Fruit fly (Drosophila melanogaster) whole organism, embryonic: ENCODE measurements around the gene Cka.

Experiments
- Aef1 ChIP-seq: fragments of 200-800 bp; sonication (Bioruptor generic); IDR thresholded peaks from 3 replicates; pipeline ENCODE4 v1.3.6; 2022; ENCODE audit warnings: missing biosample characterization, missing genetic modification characterization
- BEAF-32 ChIP-seq: fragments of 200-800 bp; sonication (Bioruptor generic); optimal IDR thresholded peaks from 3 replicates; lab custom pipeline; 2017; ENCODE audit warnings: missing biosample characterization, missing genetic modification characterization, mild to moderate bottlenecking, moderate library complexity, missing genetic modification reagents
- CG11456 ChIP-seq: fragments of 200-800 bp; sonication (Bioruptor generic); IDR thresholded peaks from 3 replicates; pipeline ENCODE4 v1.3.6; 2022; ENCODE audit warnings: missing biosample characterization, missing genetic modification characterization
- CG11504 ChIP-seq: fragments of 200-800 bp; sonication (Bioruptor generic); optimal IDR thresholded peaks from 3 replicates; lab custom pipeline; 2019; ENCODE audit warnings: missing biosample characterization, mild to moderate bottlenecking, missing genetic modification characterization, moderate library complexity
- CG11723 ChIP-seq: fragments of 200-800 bp; sonication (Bioruptor generic); optimal IDR thresholded peaks from 2 replicates; lab custom pipeline; 2017; ENCODE audit warnings: missing biosample characterization, mild to moderate bottlenecking, missing genetic modification characterization
- CG13775 ChIP-seq: fragments of 200-800 bp; sonication (Bioruptor generic); optimal IDR thresholded peaks from 3 replicates; lab custom pipeline; 2017; ENCODE audit warnings: missing biosample characterization, mild to moderate bottlenecking, missing genetic modification characterization
- CG15073 ChIP-seq: fragments of 200-800 bp; sonication (Bioruptor generic); optimal IDR thresholded peaks from 2 replicates; lab custom pipeline; 2016; ENCODE audit warnings: missing biosample characterization, missing genetic modification characterization
- CG17359 ChIP-seq: fragments of 200-800 bp; sonication (Bioruptor generic); optimal IDR thresholded peaks from 3 replicates; lab custom pipeline; 2018; ENCODE audit warnings: missing biosample characterization, mild to moderate bottlenecking, missing genetic modification characterization, moderate library complexity
- CG18764 ChIP-seq: fragments of 200-800 bp; sonication (Bioruptor generic); optimal IDR thresholded peaks from 3 replicates; lab custom pipeline; 2016; ENCODE audit warnings: missing biosample characterization, missing genetic modification characterization
- CG2678 ChIP-seq: fragments of 200-800 bp; sonication (Bioruptor generic); optimal IDR thresholded peaks from 3 replicates; lab custom pipeline; 2019; ENCODE audit warnings: missing biosample characterization, mild to moderate bottlenecking, missing genetic modification characterization, moderate library complexity
- CG2712 ChIP-seq: fragments of 200-800 bp; optimal IDR thresholded peaks from 3 replicates; lab custom pipeline; 2019; ENCODE audit warnings: missing biosample characterization, mild to moderate bottlenecking, missing genetic modification characterization, moderate library complexity
- CG3995 ChIP-seq: fragments of 200-800 bp; sonication (Bioruptor generic); optimal IDR thresholded peaks from 3 replicates; lab custom pipeline; 2016; ENCODE audit warnings: missing biosample characterization, missing genetic modification characterization
- CG4854 ChIP-seq: fragments of 200-800 bp; sonication (Bioruptor generic); optimal IDR thresholded peaks from 2 replicates; lab custom pipeline; 2016; ENCODE audit warnings: missing biosample characterization, missing genetic modification characterization, inconsistent platforms
- CG6689 ChIP-seq: fragments of 200-800 bp; sonication (Bioruptor generic); IDR thresholded peaks from 2 replicates; pipeline ENCODE4 v1.3.6; 2022; ENCODE audit warnings: missing biosample characterization, missing genetic modification characterization
- CG7839 ChIP-seq: fragments of 200-800 bp; sonication (Bioruptor generic); optimal IDR thresholded peaks from 3 replicates; lab custom pipeline; 2018; ENCODE audit warnings: missing biosample characterization, mild to moderate bottlenecking, missing genetic modification characterization, moderate library complexity
- CHES-1-like ChIP-seq: fragments of 200-800 bp; sonication (Bioruptor generic); optimal IDR thresholded peaks from 2 replicates; lab custom pipeline; 2016; ENCODE audit warnings: missing biosample characterization, missing genetic modification characterization
- Deaf1 ChIP-seq: fragments of 200-800 bp; optimal IDR thresholded peaks from 3 replicates; lab custom pipeline; 2019; ENCODE audit warnings: missing biosample characterization, mild to moderate bottlenecking, missing genetic modification characterization, moderate library complexity
- E2f1 ChIP-seq: fragments of 200-800 bp; sonication (Bioruptor generic); IDR thresholded peaks from 2 replicates; pipeline ENCODE4 v1.3.6; 2022; ENCODE audit warnings: missing biosample characterization, missing genetic modification characterization
- HLH3B ChIP-seq: fragments of 200-800 bp; sonication (Bioruptor generic); IDR thresholded peaks from 2 replicates; pipeline ENCODE4 v1.3.6; 2022; ENCODE audit warnings: missing biosample characterization, missing genetic modification characterization
- Hr51 ChIP-seq, 2 experiments: fragments of 200-800 bp; sonication (Bioruptor generic); optimal IDR thresholded peaks; 2 replicates in 1 of 2; 3 replicates in 1 of 2; lab custom pipeline; 2016 to 2018; ENCODE audit warnings: missing biosample characterization in 2 of 2, missing genetic modification characterization in 2 of 2, mild to moderate bottlenecking in 1 of 2, moderate library complexity in 1 of 2
- Mad ChIP-seq: fragments of 200-800 bp; sonication (Bioruptor generic); optimal IDR thresholded peaks from 2 replicates; lab custom pipeline; 2016; ENCODE audit warnings: missing biosample characterization, missing genetic modification characterization
- Sox100B ChIP-seq: fragments of 200-800 bp; sonication (Bioruptor generic); optimal IDR thresholded peaks from 3 replicates; lab custom pipeline; 2018; ENCODE audit warnings: missing biosample characterization, mild to moderate bottlenecking, missing genetic modification characterization
- Sry-β ChIP-seq: fragments of 200-800 bp; sonication (Bioruptor generic); optimal IDR thresholded peaks from 2 replicates; lab custom pipeline; 2018; ENCODE audit warnings: missing biosample characterization, mild to moderate bottlenecking, missing genetic modification characterization, moderate library complexity
- amos ChIP-seq: fragments of 200-800 bp; sonication (Bioruptor generic); IDR thresholded peaks from 2 replicates; pipeline ENCODE4 v1.3.6; 2022; ENCODE audit warnings: missing biosample characterization, missing genetic modification characterization; ENCODE audit not compliant: partially characterized antibody
- aop ChIP-seq: fragments of 200-800 bp; sonication (Bioruptor generic); IDR thresholded peaks from 2 replicates; pipeline ENCODE4 v1.3.6; 2022; ENCODE audit warnings: missing biosample characterization, missing genetic modification characterization
- crp ChIP-seq, 2 experiments: fragments of 200-800 bp; sonication (Bioruptor generic); optimal IDR thresholded peaks; 2 replicates in 1 of 2; 3 replicates in 1 of 2; lab custom pipeline; 2017; ENCODE audit warnings: missing biosample characterization in 2 of 2, missing genetic modification characterization in 2 of 2, mild to moderate bottlenecking in 1 of 2, moderate library complexity in 1 of 2
- dm ChIP-seq: fragments of 200-800 bp; sonication (Bioruptor generic); optimal IDR thresholded peaks from 3 replicates; lab custom pipeline; 2016; ENCODE audit warnings: missing biosample characterization, missing genetic modification characterization
- dmrt11E ChIP-seq: fragments of 200-800 bp; sonication (Bioruptor generic); optimal IDR thresholded peaks from 3 replicates; lab custom pipeline; 2018; ENCODE audit warnings: missing biosample characterization, mild to moderate bottlenecking, missing genetic modification characterization, moderate library complexity
- ems ChIP-seq: fragments of 200-800 bp; sonication (Bioruptor generic); optimal IDR thresholded peaks from 3 replicates; lab custom pipeline; 2016; ENCODE audit warnings: missing biosample characterization, missing genetic modification characterization
- esg ChIP-seq: fragments of 200-800 bp; sonication (Bioruptor generic); conservative IDR thresholded peaks from 2 replicates; pipeline ENCODE4 v1.3.6; 2022; ENCODE audit warnings: missing biosample characterization, missing genetic modification characterization
- fd96Cb ChIP-seq: fragments of 200-800 bp; sonication (Bioruptor generic); optimal IDR thresholded peaks from 2 replicates; lab custom pipeline; 2018; ENCODE audit warnings: missing biosample characterization, mild to moderate bottlenecking, missing genetic modification characterization, moderate library complexity
- gem ChIP-seq: fragments of 200-800 bp; sonication (Bioruptor generic); optimal IDR thresholded peaks from 2 replicates; lab custom pipeline; 2019; ENCODE audit warnings: missing biosample characterization, mild to moderate bottlenecking, missing genetic modification characterization, moderate library complexity
- h ChIP-seq: fragments of >200 bp; optimal IDR thresholded peaks from 2 replicates; lab custom pipeline; 2017
- ham ChIP-seq: fragments of 200-800 bp; sonication (Bioruptor generic); IDR thresholded peaks from 2 replicates; pipeline ENCODE4 v1.3.6; 2022; ENCODE audit warnings: missing biosample characterization, missing genetic modification characterization
- hb ChIP-seq: fragments of 200-800 bp; sonication (Bioruptor generic); IDR thresholded peaks from 3 replicates; pipeline ENCODE4 v1.3.6; 2022; ENCODE audit warnings: missing biosample characterization, missing genetic modification characterization; ENCODE audit not compliant: partially characterized antibody
- jumu ChIP-seq: fragments of 200-800 bp; sonication (Bioruptor generic); optimal IDR thresholded peaks from 3 replicates; lab custom pipeline; 2016; ENCODE audit warnings: missing biosample characterization, missing genetic modification characterization
- kah ChIP-seq: fragments of 200-800 bp; sonication (Bioruptor generic); optimal IDR thresholded peaks from 2 replicates; lab custom pipeline; 2018; ENCODE audit warnings: missing biosample characterization, mild to moderate bottlenecking, missing genetic modification characterization
- odd ChIP-seq: fragments of 200-800 bp; sonication (Bioruptor generic); optimal IDR thresholded peaks from 2 replicates; lab custom pipeline; 2017; ENCODE audit warnings: missing biosample characterization, mild to moderate bottlenecking, missing genetic modification characterization
- pfk ChIP-seq: fragments of 200-800 bp; sonication (Bioruptor generic); optimal IDR thresholded peaks from 2 replicates; lab custom pipeline; 2018; ENCODE audit warnings: missing biosample characterization, mild to moderate bottlenecking, missing genetic modification characterization, moderate library complexity
- pros ChIP-seq: fragments of 200-800 bp; sonication (Bioruptor generic); optimal IDR thresholded peaks from 3 replicates; lab custom pipeline; 2019; ENCODE audit warnings: missing biosample characterization, mild to moderate bottlenecking, missing genetic modification characterization, moderate library complexity
- pum ChIP-seq: fragments of 200-800 bp; sonication (Bioruptor generic); optimal IDR thresholded peaks from 2 replicates; lab custom pipeline; 2016; ENCODE audit warnings: missing biosample characterization, missing genetic modification characterization
- salm ChIP-seq: fragments of 200-800 bp; sonication (Bioruptor generic); optimal IDR thresholded peaks from 2 replicates; lab custom pipeline; 2018; ENCODE audit warnings: missing biosample characterization, mild to moderate bottlenecking, missing genetic modification characterization
- schlank ChIP-seq: fragments of 200-800 bp; sonication (Bioruptor generic); optimal IDR thresholded peaks from 2 replicates; lab custom pipeline; 2018; ENCODE audit warnings: missing biosample characterization, mild to moderate bottlenecking, missing genetic modification characterization
- slbo ChIP-seq: fragments of 200-800 bp; sonication (Bioruptor generic); IDR thresholded peaks from 2 replicates; pipeline ENCODE4 v1.3.6; 2022; ENCODE audit warnings: missing biosample characterization, missing genetic modification characterization
- sna ChIP-seq: fragments of 200-800 bp; sonication (Bioruptor generic); IDR thresholded peaks from 2 replicates; pipeline ENCODE4 v1.3.6; 2022; ENCODE audit warnings: missing biosample characterization, missing genetic modification characterization; ENCODE audit not compliant: partially characterized antibody
- ssp ChIP-seq: fragments of 200-800 bp; sonication (Bioruptor generic); IDR thresholded peaks from 2 replicates; pipeline ENCODE4 v1.3.6; 2022; ENCODE audit warnings: missing biosample characterization, missing genetic modification characterization
- toy ChIP-seq: fragments of 200-800 bp; sonication (Bioruptor generic); IDR thresholded peaks from 2 replicates; pipeline ENCODE4 v1.3.6; 2022; ENCODE audit warnings: missing biosample characterization, missing genetic modification characterization
- tx ChIP-seq: fragments of 200-800 bp; sonication (Bioruptor generic); optimal IDR thresholded peaks from 2 replicates; lab custom pipeline; 2016; ENCODE audit warnings: missing biosample characterization, missing genetic modification characterization
- zf30C ChIP-seq: fragments of 200-800 bp; sonication (Bioruptor generic); optimal IDR thresholded peaks from 3 replicates; lab custom pipeline; 2018; ENCODE audit warnings: missing biosample characterization, mild to moderate bottlenecking, missing genetic modification characterization

Cka gene

dm6 chr2L:7997290-7998079 is 33.0 kb upstream of the Cka start (continued):
- TF ChIP-seq schlank (tag; lab: Kevin White, UChicago) (no peak), ham (GFP tag; lab: Robert Waterston, UW) (no peak), Sox100B (GFP tag; lab: Kevin White, UChicago) (peak; percentile 25), esg (GFP tag; lab: Robert Waterston, UW) (0 out of 2 replicates have a peak, but pooled peaks have one; percentile 10), crp (GFP tag; optimal IDR thresholded peaks at IDR 0.05; lab: Kevin White, UChicago) (no peak), CHES-1-like (no peak), BEAF-32 (GFP tag; lab: Kevin White, UChicago) (no peak), CG15073 (no peak), tx (GFP tag; lab: Kevin White, UChicago) (no peak), CG4854 (no peak), Deaf1 (tag; lab: Kevin White, UChicago) (no peak), HLH3B (GFP tag; lab: Robert Waterston, UW) (no peak), Sry-β (GFP tag; lab: Kevin White, UChicago) (no peak), hb (GFP tag; lab: Robert Waterston, UW) (no peak), zf30C (no peak), kah (no peak), pros (GFP tag; lab: Kevin White, UChicago) (no peak), E2f1 (GFP tag; lab: Robert Waterston, UW) (0 out of 2 replicates have a peak, but pooled peaks have one; percentile 10), CG2712 (tag; lab: Kevin White, UChicago) (peak; percentile 59), CG17359 (tag; lab: Kevin White, UChicago) (peak; percentile 59), CG11456 (no peak), fd96Cb (tag; lab: Kevin White, UChicago) (peak; percentile 38), amos (no peak), salm (tag; lab: Kevin White, UChicago) (no peak), pfk (GFP tag; lab: Kevin White, UChicago) (no peak), CG7839 (tag; lab: Kevin White, UChicago) (peak; percentile 27), ems (GFP tag; lab: Kevin White, UChicago) (no peak), Hr51 (GFP tag; optimal IDR thresholded peaks at IDR 0.05; lab: Kevin White, UChicago) (no peak), toy (GFP tag; lab: Robert Waterston, UW) (no peak), dmrt11E (tag; lab: Kevin White, UChicago) (no peak), ssp (no peak), odd (no peak), CG11504 (tag; lab: Kevin White, UChicago) (peak; percentile 59), CG18764 (peak; percentile 24), CG11723 (GFP tag; lab: Kevin White, UChicago) (no peak), slbo (no peak), CG3995 (no peak), h (lab: Kevin White, UChicago) (no peak), CG2678 (tag; lab: Kevin White, UChicago) (peak; percentile 47), CG6689 (GFP tag; lab: Robert Waterston, UW) (0 out of 2 replicates have a peak, but pooled peaks have one; percentile 24), jumu (GFP tag; lab: Kevin White, UChicago) (no peak), Mad (GFP tag; lab: Kevin White, UChicago) (no peak), Aef1 (GFP tag; lab: Robert Waterston, UW) (0 out of 3 replicates have a peak, but pooled peaks have one; percentile 16), aop (GFP tag; lab: Robert Waterston, UW) (no peak), pum (GFP tag; lab: Kevin White, UChicago) (no peak), CG13775 (GFP tag; lab: Kevin White, UChicago) (no peak), gem (peak; percentile 29), dm (GFP tag; lab: Kevin White, UChicago) (no peak), sna (GFP tag; lab: Robert Waterston, UW) (no peak)
